Worm (Caenorhabditis elegans): ENCODE results near the gene Y113G7C.1.
"Not testable (repeated sequence)": the region's sequence is repeated elsewhere in the genome, so short reads cannot be mapped to it uniquely, and the experiment has no call there.

ce11 chrV:20369153-20369552 is 51.6 kb downstream of the Y113G7C.1 start, which contains the start of gene srh-177:
- not testable (repeated sequence) for TF ChIP-seq nhr-237 (tag; optimal IDR thresholded peaks at IDR 0.05); snpc-4 (tag; optimal IDR thresholded peaks at IDR 0.05); lin-13 (tag; optimal IDR thresholded peaks at IDR 0.05); mep-1 (tag; optimal IDR thresholded peaks at IDR 0.05); mab-5 (tag; optimal IDR thresholded peaks at IDR 0.05); unc-62 (GFP tag; optimal IDR thresholded peaks at IDR 0.05); pha-4 (tag; optimal IDR thresholded peaks at IDR 0.05); ztf-11 (tag; optimal IDR thresholded peaks at IDR 0.05)

All from whole organism, mixed stage, embryonic.